Worm (Caenorhabditis elegans): ENCODE measurements around the gene R02D5.8.

The R02D5.8 gene

ce11 chrV:14542138-14542537, 23.0 kb upstream of the R02D5.8 start (continued):
- TF ChIP-seq Y105C5A.15 (GFP tag; IDR thresholded peaks at IDR 0.05): no peak
- TF ChIP-seq jun-1 (tag; optimal IDR thresholded peaks at IDR 0.05): peak; percentile 80
- TF ChIP-seq hif-1 (tag; optimal IDR thresholded peaks at IDR 0.05): no peak
- TF ChIP-seq gei-8 (GFP tag; optimal IDR thresholded peaks at IDR 0.05): no peak
- no peak for TF ChIP-seq saeg-2 (GFP tag; IDR thresholded peaks at IDR 0.05)
- TF ChIP-seq mes-2 (tag; optimal IDR thresholded peaks at IDR 0.05; ENCODE audit: poor library complexity, severe bottlenecking): no peak
- TF ChIP-seq mxl-3 (GFP tag; optimal IDR thresholded peaks at IDR 0.05): no peak
- TF ChIP-seq spr-1 (tag; optimal IDR thresholded peaks at IDR 0.05): no peak
- TF ChIP-seq vab-7 (GFP tag; IDR thresholded peaks at IDR 0.05): no peak
- no peak for TF ChIP-seq zip-2 (tag; optimal IDR thresholded peaks at IDR 0.05)
- no peak for TF ChIP-seq zfp-2 (tag; optimal IDR thresholded peaks at IDR 0.05)
- no peak for TF ChIP-seq lir-3 (tag; optimal IDR thresholded peaks at IDR 0.05)
- no peak for TF ChIP-seq T20F7.1 (GFP tag; optimal IDR thresholded peaks at IDR 0.05)
- no peak for TF ChIP-seq ces-1 (GFP tag; optimal IDR thresholded peaks at IDR 0.05)
- TF ChIP-seq ceh-44 (GFP tag; IDR thresholded peaks at IDR 0.05): no peak
- no peak for TF ChIP-seq lin-15B (tag; optimal IDR thresholded peaks at IDR 0.05)
- no peak for TF ChIP-seq aly-2 (tag; optimal IDR thresholded peaks at IDR 0.05)
- TF ChIP-seq attf-4 (tag; optimal IDR thresholded peaks at IDR 0.05): no peak
- TF ChIP-seq snpc-1.2 (GFP tag; IDR thresholded peaks at IDR 0.05): no peak
- TF ChIP-seq lin-38 (GFP tag; IDR thresholded peaks at IDR 0.05): no peak
- no peak for TF ChIP-seq egl-27 (tag; optimal IDR thresholded peaks at IDR 0.05)
- TF ChIP-seq php-3 (GFP tag; IDR thresholded peaks at IDR 0.05): 0 out of 2 replicates have a peak, but pooled peaks have one; percentile 40
- TF ChIP-seq nhr-42 (GFP tag; IDR thresholded peaks at IDR 0.05): no peak
- TF ChIP-seq hlh-11 (tag; optimal IDR thresholded peaks at IDR 0.05): no peak
- no peak for TF ChIP-seq lin-13 (GFP tag; optimal IDR thresholded peaks at IDR 0.05)
- TF ChIP-seq F44E2.7 (GFP tag; IDR thresholded peaks at IDR 0.05): no peak
- TF ChIP-seq mxl-2 (GFP tag; conservative IDR thresholded peaks at IDR 0.05): no peak
- no peak for TF ChIP-seq F49E8.2 (tag; optimal IDR thresholded peaks at IDR 0.05; ENCODE audit: borderline replicate concordance)
- TF ChIP-seq ceh-82 (tag; optimal IDR thresholded peaks at IDR 0.05): no peak
- TF ChIP-seq tra-1 (GFP tag; IDR thresholded peaks at IDR 0.05): peak; percentile 50; the same call in 1 of the 2 replicates
- TF ChIP-seq nhr-6 (tag; optimal IDR thresholded peaks at IDR 0.05): peak; percentile 73
- TF ChIP-seq lsy-2 (tag; optimal IDR thresholded peaks at IDR 0.05): no peak
- TF ChIP-seq F26F4.8 (GFP tag; conservative IDR thresholded peaks at IDR 0.05): no peak
- TF ChIP-seq cey-2 (tag; optimal IDR thresholded peaks at IDR 0.05; ENCODE audit: borderline replicate concordance, insufficient read depth): no peak
- no peak for TF ChIP-seq F37D6.2 (tag; optimal IDR thresholded peaks at IDR 0.05)
- no peak for TF ChIP-seq hlh-30 (tag; optimal IDR thresholded peaks at IDR 0.05; ENCODE audit: insufficient read depth)
- TF ChIP-seq tag-97 (GFP tag; IDR thresholded peaks at IDR 0.05): no peak
- no peak for TF ChIP-seq unc-39 (tag; optimal IDR thresholded peaks at IDR 0.05)
- TF ChIP-seq duxl-1 (tag; optimal IDR thresholded peaks at IDR 0.05; ENCODE audit: poor library complexity): no peak
- no peak for TF ChIP-seq hmg-1.1 (GFP tag; IDR thresholded peaks at IDR 0.05)
- no peak for TF ChIP-seq lin-29 (GFP tag; IDR thresholded peaks at IDR 0.05)
- no peak for TF ChIP-seq lin-39 (tag; optimal IDR thresholded peaks at IDR 0.05)
- peak; percentile 65 for TF ChIP-seq nhr-77 (tag; optimal IDR thresholded peaks at IDR 0.05)
- TF ChIP-seq egl-43 (GFP tag; IDR thresholded peaks at IDR 0.05): no peak
- TF ChIP-seq pqm-1 (tag; optimal IDR thresholded peaks at IDR 0.05): peak; percentile 94
- no peak for TF ChIP-seq ctbp-1 (GFP tag; IDR thresholded peaks at IDR 0.05)
- TF ChIP-seq dmd-8 (GFP tag; IDR thresholded peaks at IDR 0.05): no peak
- peak; percentile 43; the same call in 1 of the 2 replicates for TF ChIP-seq lin-1 (GFP tag; IDR thresholded peaks at IDR 0.05)

Data from whole organism, L4 larva.